Fruit fly (Drosophila melanogaster) whole organism, adult: ENCODE data around the gene CD98hc.

Experiments used
- CG11617 ChIP-seq: fragments of 200-800 bp; sonication (Bioruptor generic); optimal IDR thresholded peaks from 2 replicates; lab custom pipeline; 2017; ENCODE audit warnings: mild to moderate bottlenecking, missing biosample characterization, missing genetic modification reagents, missing genetic modification characterization
- CG12768 ChIP-seq: fragments of 200-800 bp; sonication (Bioruptor generic); optimal IDR thresholded peaks from 2 replicates; lab custom pipeline; 2017; ENCODE audit warnings: missing biosample characterization, missing genetic modification characterization, mild to moderate bottlenecking, moderate library complexity, missing genetic modification reagents
- CG14711 ChIP-seq: fragments of 200-800 bp; sonication (Bioruptor generic); optimal IDR thresholded peaks from 2 replicates; lab custom pipeline; 2018; ENCODE audit warnings: missing biosample characterization, mild to moderate bottlenecking, missing genetic modification characterization, moderate library complexity
- CG1620 ChIP-seq: fragments of 200-800 bp; sonication (Bioruptor generic); optimal IDR thresholded peaks from 2 replicates; lab custom pipeline; 2016; ENCODE audit warnings: missing biosample characterization, missing genetic modification characterization
- CG33017 ChIP-seq: fragments of 200-800 bp; sonication (Bioruptor generic); optimal IDR thresholded peaks from 2 replicates; lab custom pipeline; 2018; ENCODE audit warnings: missing biosample characterization, mild to moderate bottlenecking, missing genetic modification characterization, moderate library complexity
- CG5204 ChIP-seq: fragments of 200-800 bp; sonication (Bioruptor generic); optimal IDR thresholded peaks from 2 replicates; lab custom pipeline; 2016; ENCODE audit warnings: missing biosample characterization, missing genetic modification characterization
- CG7045 ChIP-seq: fragments of 200-800 bp; sonication (Bioruptor generic); optimal IDR thresholded peaks from 2 replicates; lab custom pipeline; 2017; ENCODE audit warnings: missing biosample characterization, mild to moderate bottlenecking, missing genetic modification characterization
- CG7101 ChIP-seq: fragments of 200-800 bp; sonication (Bioruptor generic); optimal IDR thresholded peaks from 2 replicates; lab custom pipeline; 2018; ENCODE audit warnings: missing biosample characterization, mild to moderate bottlenecking, missing genetic modification characterization, moderate library complexity
- Clk ChIP-seq: fragments of 200-800 bp; sonication (Bioruptor generic); optimal IDR thresholded peaks from 2 replicates; lab custom pipeline; 2017; ENCODE audit warnings: missing biosample characterization, missing genetic modification characterization
- Crg-1 ChIP-seq: fragments of 200-800 bp; sonication (Bioruptor generic); optimal IDR thresholded peaks from 2 replicates; lab custom pipeline; 2016; ENCODE audit warnings: missing biosample characterization, missing genetic modification characterization
- Hr96 ChIP-seq: fragments of 200-800 bp; sonication (Bioruptor generic); optimal IDR thresholded peaks from 2 replicates; lab custom pipeline; 2016; ENCODE audit warnings: missing biosample characterization, missing genetic modification characterization
- Mnt ChIP-seq: fragments of 200-800 bp; sonication (Bioruptor generic); optimal IDR thresholded peaks from 2 replicates; lab custom pipeline; 2016; ENCODE audit warnings: missing biosample characterization, mild to moderate bottlenecking, missing genetic modification characterization
- bab1 ChIP-seq: fragments of 200-800 bp; sonication (Bioruptor generic); optimal IDR thresholded peaks from 3 replicates; lab custom pipeline; 2019; ENCODE audit warnings: missing biosample characterization, mild to moderate bottlenecking, missing genetic modification characterization, moderate library complexity
- cic ChIP-seq: fragments of 200-800 bp; sonication (Bioruptor generic); optimal IDR thresholded peaks from 2 replicates; lab custom pipeline; 2017; ENCODE audit warnings: missing biosample characterization, mild to moderate bottlenecking, missing genetic modification characterization, moderate library complexity
- cnc ChIP-seq, 2 experiments: fragments of >200 bp; optimal IDR thresholded peaks; 2 replicates each; lab custom pipeline; 2017
- kay ChIP-seq: fragments of 200-800 bp; sonication (Bioruptor generic); peaks from one replicate; lab custom pipeline; 2016; ENCODE audit warnings: missing biosample characterization, missing genetic modification characterization, borderline replicate concordance
- ovo ChIP-seq: fragments of 200-800 bp; sonication (Bioruptor generic); optimal IDR thresholded peaks from 2 replicates; lab custom pipeline; 2016; ENCODE audit warnings: missing biosample characterization, missing genetic modification characterization
- pad ChIP-seq: fragments of 200-800 bp; sonication (Bioruptor generic); optimal IDR thresholded peaks from 3 replicates; lab custom pipeline; 2017; ENCODE audit warnings: missing biosample characterization, missing genetic modification characterization, mild to moderate bottlenecking, moderate library complexity, missing genetic modification reagents
- tj ChIP-seq: fragments of 200-800 bp; sonication (Bioruptor generic); optimal IDR thresholded peaks from 3 replicates; lab custom pipeline; 2017; ENCODE audit warnings: missing biosample characterization, mild to moderate bottlenecking, missing genetic modification characterization, moderate library complexity
- toe ChIP-seq: fragments of 200-800 bp; sonication (Bioruptor generic); optimal IDR thresholded peaks from 2 replicates; lab custom pipeline; 2016; ENCODE audit warnings: missing biosample characterization, missing genetic modification characterization

Gene CD98hc

DNA sequence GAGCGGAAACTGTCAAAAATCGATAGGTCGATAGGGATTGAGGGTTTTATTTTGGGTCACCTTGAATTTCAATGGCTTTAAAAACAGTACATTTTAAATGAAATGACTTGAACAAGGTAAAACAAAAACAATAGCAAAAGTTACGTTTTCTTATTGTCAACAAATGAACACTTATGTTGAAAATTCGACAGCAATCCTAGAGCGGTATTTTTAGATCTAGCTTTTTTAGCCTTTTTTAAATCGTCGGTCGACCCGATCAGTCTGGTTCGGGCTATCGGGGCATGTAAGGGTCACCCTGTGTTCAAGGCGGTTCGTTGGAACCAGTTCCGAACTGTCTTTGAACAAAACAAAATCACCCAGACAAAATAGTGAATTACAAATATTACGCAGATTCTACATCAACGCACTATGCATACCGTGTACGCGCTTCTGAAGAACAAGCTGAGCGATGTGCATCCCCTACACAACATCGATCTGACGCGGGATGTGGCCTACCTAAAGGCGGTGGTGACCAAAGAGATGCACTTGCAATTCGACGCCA lies 30.9 kb upstream of the CD98hc start, which contains the start of the genes CG11052 and CG3223:
Gene CG11052, minus strand, starts transcription at position 218 of the 541 bp plus-strand sequence.
Gene CG3223, plus strand, starts transcription at position 321 of the 541 bp plus-strand sequence.
- TF ChIP-seq Hr96 = no peak
- peak; percentile 45 for TF ChIP-seq bab1 (GFP tag; lab: Kevin White, UChicago)
- TF ChIP-seq CG14711 (tag; lab: Kevin White, UChicago) = peak; percentile 67

DNA sequence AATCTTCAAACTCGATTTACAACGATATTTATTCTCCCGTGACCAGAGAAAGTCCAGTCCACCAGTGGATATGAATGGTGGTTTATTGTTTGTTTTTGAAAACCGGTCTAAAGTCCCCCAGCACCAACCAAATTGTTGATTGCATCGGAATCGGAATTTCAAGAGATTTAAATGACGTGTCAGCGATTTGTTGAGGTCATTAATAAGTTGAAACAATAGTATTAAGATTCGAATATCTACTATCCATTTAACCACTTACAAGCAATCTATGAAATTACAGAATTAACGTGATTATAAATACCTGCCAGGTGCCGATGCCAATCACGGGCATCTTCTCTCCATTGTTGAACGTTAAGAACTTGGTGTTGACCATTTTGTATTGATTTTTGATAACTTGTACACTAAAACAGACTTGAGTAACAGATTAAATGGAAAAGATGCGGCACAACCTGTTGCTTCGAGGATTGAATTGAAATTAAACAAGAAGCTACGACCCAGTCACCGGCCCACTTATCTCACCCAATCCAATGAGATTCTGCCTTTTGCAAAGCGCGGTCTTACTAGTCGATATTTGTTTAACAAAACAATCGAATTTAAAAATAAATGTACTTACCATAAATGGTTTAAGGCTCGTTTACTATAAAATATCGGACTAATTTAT lies 29.5 kb upstream of the CD98hc start, which contains the start of gene CG2767:
Gene CG2767, minus strand, starts transcription at position 516 of the 661 bp plus-strand sequence.
- TF ChIP-seq CG5204 = no peak
- TF ChIP-seq Crg-1 = no peak
- no peak for TF ChIP-seq CG11617 (GFP tag; lab: Kevin White, UChicago)
- TF ChIP-seq CG1620 (GFP tag; lab: Kevin White, UChicago) = no peak
- no peak for TF ChIP-seq toe (GFP tag; lab: Kevin White, UChicago)
- TF ChIP-seq Hr96 = no peak
- no peak for TF ChIP-seq Mnt (GFP tag; lab: Kevin White, UChicago)
- TF ChIP-seq cnc (optimal IDR thresholded peaks at IDR 0.05; lab: Kevin White, UChicago) = no peak
- TF ChIP-seq tj = peak; percentile 64
- no peak for TF ChIP-seq CG7045 (GFP tag; lab: Kevin White, UChicago)
- no peak for TF ChIP-seq cic (GFP tag; lab: Kevin White, UChicago)
- TF ChIP-seq pad (GFP tag; lab: Kevin White, UChicago) = no peak
- no peak for TF ChIP-seq CG14711 (tag; lab: Kevin White, UChicago)
- TF ChIP-seq Clk (GFP tag; lab: Kevin White, UChicago) = no peak
- peak; percentile 18 for TF ChIP-seq CG33017 (tag; lab: Kevin White, UChicago)
- peak; percentile 17 for TF ChIP-seq CG12768 (GFP tag; lab: Kevin White, UChicago)
- no peak for TF ChIP-seq ovo
- peak; percentile 13 for TF ChIP-seq bab1 (GFP tag; lab: Kevin White, UChicago)
- no peak for TF ChIP-seq kay (GFP tag; lab: Kevin White, UChicago)
- no peak for TF ChIP-seq CG7101 (tag; lab: Kevin White, UChicago)

DNA sequence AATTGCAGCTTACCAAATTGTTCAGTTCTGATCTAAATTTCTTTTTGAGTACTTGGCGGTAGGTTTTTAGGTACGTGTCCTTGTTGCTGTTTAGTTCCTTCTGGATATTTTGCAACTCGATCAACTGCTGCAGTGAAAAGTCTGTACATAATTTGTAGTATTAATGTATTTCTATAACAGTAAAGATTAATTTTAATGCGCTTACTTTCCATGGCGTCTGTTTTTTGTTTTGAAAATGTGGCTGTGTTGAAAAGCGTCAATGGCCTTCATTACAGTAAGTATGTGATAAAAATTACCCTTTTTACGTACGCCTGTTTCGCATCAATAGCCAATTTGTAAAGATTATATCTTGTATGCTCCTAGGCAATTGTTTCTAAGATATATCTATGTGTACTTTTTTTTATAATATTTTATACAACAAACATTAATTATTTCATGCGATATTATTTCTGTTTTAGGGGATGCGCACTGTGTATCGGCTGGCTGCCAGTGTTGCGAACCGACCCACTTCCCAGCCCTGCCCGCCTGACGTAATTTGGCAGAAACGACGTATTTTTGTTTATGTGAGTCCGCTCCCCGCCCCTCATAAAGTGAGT lies 22.9 kb upstream of the CD98hc start, which contains the start of the genes Kmn2 and CG2698:
Gene Kmn2, minus strand, starts transcription at position 236 of the 596 bp plus-strand sequence.
Gene CG2698, plus strand, starts transcription at position 489 of the 596 bp plus-strand sequence.
- peak; percentile 97 for TF ChIP-seq Crg-1
- peak; percentile 94 for TF ChIP-seq CG11617 (GFP tag; lab: Kevin White, UChicago)
- peak; percentile 90 for TF ChIP-seq CG14711 (tag; lab: Kevin White, UChicago)
- no peak for TF ChIP-seq cnc (optimal IDR thresholded peaks at IDR 0.05; lab: Kevin White, UChicago)
- TF ChIP-seq CG1620 (GFP tag; lab: Kevin White, UChicago) = peak; percentile 93
- TF ChIP-seq pad (GFP tag; lab: Kevin White, UChicago) = peak; percentile 90
- peak; percentile 74 for TF ChIP-seq tj
- peak; percentile 95 for TF ChIP-seq CG33017 (tag; lab: Kevin White, UChicago)
- TF ChIP-seq CG7101 (tag; lab: Kevin White, UChicago) = peak; percentile 97
- TF ChIP-seq ovo = peak; percentile 93
- peak; percentile 96 for TF ChIP-seq CG7045 (GFP tag; lab: Kevin White, UChicago)
- no peak for TF ChIP-seq Hr96
- TF ChIP-seq cic (GFP tag; lab: Kevin White, UChicago) = peak; percentile 82
- TF ChIP-seq Clk (GFP tag; lab: Kevin White, UChicago) = peak; percentile 80
- TF ChIP-seq toe (GFP tag; lab: Kevin White, UChicago) = peak; percentile 88
- peak; percentile 92 for TF ChIP-seq CG5204
- peak; percentile 98 for TF ChIP-seq CG12768 (GFP tag; lab: Kevin White, UChicago)
- peak; percentile 91 for TF ChIP-seq kay (GFP tag; lab: Kevin White, UChicago)
- peak; percentile 88 for TF ChIP-seq Mnt (GFP tag; lab: Kevin White, UChicago)
- TF ChIP-seq bab1 (GFP tag; lab: Kevin White, UChicago) = peak; percentile 90

DNA sequence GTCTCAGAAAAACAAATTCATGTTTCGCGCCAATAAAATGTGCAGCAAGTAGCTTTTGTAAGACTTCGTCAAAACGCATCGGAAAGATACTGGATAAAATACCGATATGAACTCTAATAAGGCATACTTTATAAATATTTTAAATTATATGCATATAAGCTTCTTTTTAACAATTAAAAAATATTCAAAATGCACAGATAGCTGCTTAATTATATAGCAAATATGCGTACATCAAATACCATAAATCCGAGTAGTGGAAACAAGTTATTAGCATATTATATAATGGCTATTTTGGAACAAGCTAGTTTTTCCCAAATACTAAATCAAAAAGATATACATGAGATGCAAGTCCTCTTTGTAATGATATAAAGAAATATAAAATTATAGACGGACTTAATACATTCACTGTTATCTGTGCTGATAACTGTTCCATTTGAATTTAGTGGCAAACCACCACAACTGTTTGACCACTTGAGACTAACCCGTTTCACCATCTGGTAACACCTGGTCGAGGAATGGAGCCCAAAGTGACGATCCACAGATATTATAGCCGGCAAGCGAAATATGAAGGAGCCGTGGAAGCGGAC lies 21.4 kb upstream of the CD98hc start, which contains the start of gene PIG-H:
Gene PIG-H, plus strand, starts transcription at position 303 of the 587 bp plus-strand sequence.
- TF ChIP-seq cic (GFP tag; lab: Kevin White, UChicago) (no peak), Mnt (GFP tag; lab: Kevin White, UChicago) (no peak), CG5204 (peak; percentile 11), kay (GFP tag; lab: Kevin White, UChicago) (peak; percentile 22), cnc (optimal IDR thresholded peaks at IDR 0.05; lab: Kevin White, UChicago) (no peak), CG12768 (GFP tag; lab: Kevin White, UChicago) (peak; percentile 5), toe (GFP tag; lab: Kevin White, UChicago) (peak; percentile 8), CG14711 (tag; lab: Kevin White, UChicago) (peak; percentile 23)

DNA sequence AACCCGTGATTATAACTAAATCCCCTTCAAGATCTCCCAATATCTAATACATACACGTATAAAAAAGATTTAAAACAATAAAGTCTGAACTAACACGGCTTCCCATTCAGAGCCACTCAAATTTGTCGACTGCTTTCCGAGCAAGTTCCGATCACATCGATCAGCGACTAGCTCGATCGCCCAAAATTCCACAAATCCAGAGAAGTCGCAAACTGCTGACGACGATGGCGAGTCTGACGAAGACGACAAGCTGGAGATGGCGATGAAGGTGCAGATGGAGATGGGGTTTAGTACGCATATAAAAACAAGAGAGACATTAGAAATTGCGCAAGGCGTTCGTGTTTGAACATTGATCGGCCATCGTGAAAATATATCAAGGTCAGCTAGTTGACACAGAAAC lies 20.6 kb upstream of the CD98hc start:
- TF ChIP-seq CG33017 (tag; lab: Kevin White, UChicago) (no peak), CG7045 (GFP tag; lab: Kevin White, UChicago) (no peak), kay (GFP tag; lab: Kevin White, UChicago) (no peak), pad (GFP tag; lab: Kevin White, UChicago) (no peak), CG7101 (tag; lab: Kevin White, UChicago) (no peak), CG12768 (GFP tag; lab: Kevin White, UChicago) (no peak), cnc (optimal IDR thresholded peaks at IDR 0.05; lab: Kevin White, UChicago) (no peak), tj (no peak), CG11617 (GFP tag; lab: Kevin White, UChicago) (no peak), Crg-1 (no peak), CG5204 (no peak), CG14711 (tag; lab: Kevin White, UChicago) (no peak), bab1 (GFP tag; lab: Kevin White, UChicago) (no peak), cic (GFP tag; lab: Kevin White, UChicago) (no peak), Mnt (GFP tag; lab: Kevin White, UChicago) (no peak), Clk (GFP tag; lab: Kevin White, UChicago) (no peak), Hr96 (no peak), CG1620 (GFP tag; lab: Kevin White, UChicago) (no peak), ovo (no peak), toe (GFP tag; lab: Kevin White, UChicago) (no peak)
